Worm (Caenorhabditis elegans) whole organism, late embryonic: ENCODE results near the gene srbc-55.

Experiments
- lin-11 ChIP-seq: fragments of 200-800 bp; sonication (Bioruptor generic); optimal IDR thresholded peaks from 2 replicates; lab custom pipeline; 2018; ENCODE audit warnings: mild to moderate bottlenecking, missing genetic modification characterization, missing compliant biosample characterization
- ref-2 ChIP-seq: sonication (generic microtip); optimal IDR thresholded peaks from 2 replicates; lab custom pipeline; 2016; ENCODE audit warnings: missing genetic modification characterization, missing compliant biosample characterization

DNA sequence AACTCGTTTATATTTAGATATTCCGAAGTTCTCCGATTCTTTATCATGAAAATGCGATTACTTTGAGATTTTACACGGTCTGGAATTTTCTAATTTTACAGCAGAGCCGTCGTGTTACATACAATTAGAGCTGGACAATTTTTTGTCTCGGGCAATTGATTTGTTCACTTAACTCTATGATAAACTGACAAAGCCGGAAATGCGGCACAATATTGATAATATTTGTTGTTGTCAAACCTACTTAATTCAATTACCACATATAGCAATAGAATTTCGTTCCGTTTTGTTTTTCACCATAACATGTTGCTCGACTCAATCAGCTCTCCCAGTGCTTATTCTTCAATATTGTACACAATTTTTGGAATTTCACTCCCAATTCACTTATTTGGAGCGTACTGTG is 33.2 kb upstream of the srbc-55 start, which contains the start of gene srh-299:
- TF ChIP-seq lin-11 (tag; lab: Kevin White, UChicago) (no peak), ref-2 (tag; lab: Kevin White, UChicago) (no peak)
